Worm (Caenorhabditis elegans): ENCODE data around the gene C34C12.7.
A peak's percentile ranks its signal among the peaks of the same experiment; 100 is the strongest.

The C34C12.7 gene

DNA sequence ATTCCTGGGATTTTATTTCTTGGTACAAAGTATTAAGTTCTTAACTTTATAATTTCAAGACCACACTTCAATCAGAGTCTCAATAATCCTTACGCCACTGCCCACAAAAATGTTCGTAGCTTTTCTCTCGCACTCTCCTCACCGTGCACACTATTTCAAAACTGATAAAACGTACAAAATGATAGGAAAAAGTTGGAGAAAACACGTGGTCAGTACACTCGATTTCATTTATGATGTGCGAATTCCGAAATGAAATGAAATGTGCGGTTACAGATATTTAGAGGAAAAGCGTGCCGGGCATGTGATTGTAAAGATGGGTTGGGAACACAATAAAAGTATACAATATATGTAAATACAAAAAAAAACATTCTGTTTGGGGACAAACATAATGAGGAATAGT, 32.3 kb upstream of the C34C12.7 start (continued):
- no peak for TF ChIP-seq nhr-42 (GFP tag; IDR thresholded peaks at IDR 0.05)
- no peak for TF ChIP-seq egl-43 (GFP tag; IDR thresholded peaks at IDR 0.05)
- TF ChIP-seq daf-16 (GFP tag; optimal IDR thresholded peaks at IDR 0.05): no peak
- peak; percentile 67 for TF ChIP-seq daf-16 (tag; optimal IDR thresholded peaks at IDR 0.05)
- 0 out of 2 replicates have a peak, but pooled peaks have one; percentile 21 for TF ChIP-seq mxl-2 (GFP tag; conservative IDR thresholded peaks at IDR 0.05)
- 0 out of 2 replicates have a peak, but pooled peaks have one; percentile 50 for TF ChIP-seq lin-1 (GFP tag; IDR thresholded peaks at IDR 0.05)
- TF ChIP-seq ztf-11 (tag; optimal IDR thresholded peaks at IDR 0.05): no peak
- peak; percentile 79 for TF ChIP-seq mxl-3 (GFP tag; optimal IDR thresholded peaks at IDR 0.05)
- no peak for TF ChIP-seq nhr-237 (tag; optimal IDR thresholded peaks at IDR 0.05)
- no peak for TF ChIP-seq zfp-3 (GFP tag; conservative IDR thresholded peaks at IDR 0.05)
- no peak for TF ChIP-seq madf-9 (GFP tag; conservative IDR thresholded peaks at IDR 0.05)
- TF ChIP-seq lin-29 (GFP tag; IDR thresholded peaks at IDR 0.05): no peak
- TF ChIP-seq zip-2 (tag; optimal IDR thresholded peaks at IDR 0.05): no peak
- no peak for TF ChIP-seq lin-15B (tag; optimal IDR thresholded peaks at IDR 0.05)
- TF ChIP-seq dmd-8 (GFP tag; IDR thresholded peaks at IDR 0.05): no peak
- no peak for TF ChIP-seq lir-3 (tag; optimal IDR thresholded peaks at IDR 0.05)
- no peak for TF ChIP-seq lin-39 (tag; optimal IDR thresholded peaks at IDR 0.05)
- TF ChIP-seq ama-1 (optimal IDR thresholded peaks at IDR 0.05): no peak
- no peak for TF ChIP-seq ceh-82 (tag; optimal IDR thresholded peaks at IDR 0.05)
- TF ChIP-seq ctbp-1 (GFP tag; IDR thresholded peaks at IDR 0.05): no peak
- peak; percentile 77 for TF ChIP-seq nhr-48 (tag; optimal IDR thresholded peaks at IDR 0.05)
- TF ChIP-seq zag-1 (tag; optimal IDR thresholded peaks at IDR 0.05): no peak
- TF ChIP-seq ZK546.5 (tag; optimal IDR thresholded peaks at IDR 0.05): no peak
- no peak for TF ChIP-seq unc-130 (GFP tag; optimal IDR thresholded peaks at IDR 0.05)
- no peak for TF ChIP-seq arid-1 (GFP tag; conservative IDR thresholded peaks at IDR 0.05)
- no peak for TF ChIP-seq ceh-32 (tag; optimal IDR thresholded peaks at IDR 0.05; ENCODE audit: poor library complexity)
- TF ChIP-seq set-16 (GFP tag; IDR thresholded peaks at IDR 0.05): no peak
- TF ChIP-seq aha-1 (tag): peak; percentile 71
- no peak for TF ChIP-seq lin-13 (GFP tag; optimal IDR thresholded peaks at IDR 0.05)
- no peak for TF ChIP-seq spr-3 (GFP tag; optimal IDR thresholded peaks at IDR 0.05)
- TF ChIP-seq ceh-62 (tag; optimal IDR thresholded peaks at IDR 0.05): no peak
- TF ChIP-seq vab-7 (GFP tag; IDR thresholded peaks at IDR 0.05): no peak
- no peak for TF ChIP-seq nhr-10 (tag; optimal IDR thresholded peaks at IDR 0.05)
- TF ChIP-seq Y5F2A.4 (GFP tag; optimal IDR thresholded peaks at IDR 0.05): no peak
- TF ChIP-seq attf-4 (tag; optimal IDR thresholded peaks at IDR 0.05): no peak
- TF ChIP-seq nhr-6 (tag; optimal IDR thresholded peaks at IDR 0.05): no peak
- no peak for TF ChIP-seq rbr-2 (tag; optimal IDR thresholded peaks at IDR 0.05)
- no peak for TF ChIP-seq lim-7 (GFP tag; IDR thresholded peaks at IDR 0.05)
- TF ChIP-seq pha-4 (GFP tag; IDR thresholded peaks at IDR 0.05): no peak
- TF ChIP-seq pha-4 (tag; optimal IDR thresholded peaks at IDR 0.05): no peak
- TF ChIP-seq nhr-25 (tag; optimal IDR thresholded peaks at IDR 0.05; ENCODE audit: borderline replicate concordance, insufficient read depth): no peak
- TF ChIP-seq ZK337.2 (GFP tag; IDR thresholded peaks at IDR 0.05): no peak
- TF ChIP-seq Y75B8A.6 (GFP tag; IDR thresholded peaks at IDR 0.05): no peak
- peak; percentile 55 for TF ChIP-seq pqm-1 (tag; optimal IDR thresholded peaks at IDR 0.05)

DNA sequence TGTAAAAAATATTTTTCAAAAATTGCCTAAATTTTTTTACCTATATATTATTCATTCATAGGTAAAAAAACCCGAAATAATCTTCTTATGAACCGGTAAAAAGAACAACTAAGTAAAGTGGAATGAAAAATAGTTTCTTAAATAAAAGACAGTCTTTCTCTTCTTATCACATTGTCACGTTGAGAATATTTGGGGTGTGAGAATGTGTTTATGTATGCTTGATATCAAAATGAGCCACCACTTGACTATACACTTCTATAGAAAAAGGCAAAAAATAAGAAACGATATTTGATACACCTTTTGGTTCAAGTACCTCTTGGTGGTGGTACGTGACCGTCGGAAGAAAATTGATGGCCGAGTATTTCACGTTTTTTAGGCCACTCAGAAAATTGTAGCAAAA, 31.4 kb upstream of the C34C12.7 start, which contains the start of gene hmit-1.3:
TSS of gene hmit-1.3 (minus strand) at position 103 of the 400 bp plus-strand sequence.
- TF ChIP-seq ceh-32 (tag; optimal IDR thresholded peaks at IDR 0.05; ENCODE audit: poor library complexity) (no peak), dve-1 (tag; optimal IDR thresholded peaks at IDR 0.05; ENCODE audit: insufficient read depth) (peak; percentile 17), vab-7 (GFP tag; IDR thresholded peaks at IDR 0.05) (no peak), Y75B8A.6 (GFP tag; IDR thresholded peaks at IDR 0.05) (no peak), duxl-1 (tag; optimal IDR thresholded peaks at IDR 0.05; ENCODE audit: poor library complexity) (no peak), hlh-11 (tag; optimal IDR thresholded peaks at IDR 0.05) (peak; percentile 18), set-16 (GFP tag; IDR thresholded peaks at IDR 0.05) (no peak), D1046.2 (GFP tag; IDR thresholded peaks at IDR 0.05) (no peak), R02D3.7 (tag; optimal IDR thresholded peaks at IDR 0.05) (no peak), nhr-10 (tag; optimal IDR thresholded peaks at IDR 0.05) (no peak), hlh-30 (tag; optimal IDR thresholded peaks at IDR 0.05; ENCODE audit: insufficient read depth) (peak; percentile 57), aha-1 (tag) (peak; percentile 86), dpl-1 (GFP tag; optimal IDR thresholded peaks at IDR 0.05) (no peak), daf-16 (GFP tag; optimal IDR thresholded peaks at IDR 0.05) (no peak), daf-16 (tag; optimal IDR thresholded peaks at IDR 0.05) (peak; percentile 71), ctbp-1 (GFP tag; IDR thresholded peaks at IDR 0.05) (no peak), dmd-6 (GFP tag; IDR thresholded peaks at IDR 0.05) (0 out of 2 replicates have a peak, but pooled peaks have one; percentile 15), php-3 (GFP tag; IDR thresholded peaks at IDR 0.05) (no peak)
